Worm (Caenorhabditis elegans) whole organism, L4 larva: Measurements from ENCODE around the gene ciao-2B.

Experiments
- T20F7.1 ChIP-seq: fragments of 200-800 bp; sonication (Bioruptor generic); optimal IDR thresholded peaks from 2 replicates; lab custom pipeline; 2018; ENCODE audit warnings: mild to moderate bottlenecking, missing genetic modification characterization, missing compliant biosample characterization
- ceh-44 ChIP-seq: fragments of 200-800 bp; sonication (Bioruptor generic); IDR thresholded peaks from 2 replicates; pipeline ENCODE4 v1.3.6; 2022; ENCODE audit warnings: missing genetic modification reagents, missing genetic modification characterization, missing compliant biosample characterization
- egl-27 ChIP-seq: sonication (generic microtip); optimal IDR thresholded peaks from 3 replicates; lab custom pipeline; 2017; ENCODE audit warnings: missing biosample characterization, missing genetic modification reagents, missing genetic modification characterization
- skn-1 ChIP-seq: fragments of 150-350 bp; optimal IDR thresholded peaks from 2 replicates; lab custom pipeline; 2014; ENCODE audit warnings: missing biosample characterization, missing genetic modification characterization
- unc-39 ChIP-seq: sonication (generic microtip); optimal IDR thresholded peaks from 2 replicates; lab custom pipeline; 2017; ENCODE audit warnings: missing biosample characterization, missing genetic modification characterization

DNA sequence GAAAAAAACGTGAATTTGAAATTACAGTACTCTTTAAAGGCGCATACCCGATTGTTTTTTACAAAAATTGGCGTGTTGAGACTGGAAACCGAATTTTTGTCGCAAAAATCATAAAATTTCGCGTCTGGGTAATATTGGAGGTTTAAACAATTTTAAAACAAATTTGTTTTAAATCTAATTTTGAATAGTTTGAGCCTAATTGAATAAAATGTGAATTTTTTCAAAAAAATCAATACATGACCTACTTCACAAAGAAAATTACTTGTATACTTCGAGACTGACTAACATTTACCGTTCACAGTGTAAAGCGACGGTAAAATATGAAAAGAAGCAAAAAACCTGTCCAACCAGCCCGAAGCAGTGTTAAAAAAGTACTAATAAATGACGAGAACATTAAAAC lies 18.0 kb upstream of the ciao-2B start:
- TF ChIP-seq egl-27 (tag; lab: Kevin White, UChicago), result no peak
- no peak for TF ChIP-seq unc-39
- no peak for TF ChIP-seq skn-1 (tag; lab: Kevin White, UChicago)
- TF ChIP-seq ceh-44 (GFP tag; lab: Robert Waterston, UW), result no peak
- no peak for TF ChIP-seq T20F7.1 (GFP tag; lab: Kevin White, UChicago)
